Fruit fly (Drosophila melanogaster) whole organism, larva: ENCODE results near the gene CG13074.

Experiments
- noc ChIP-seq: fragments of 200-800 bp; sonication (Bioruptor generic); optimal IDR thresholded peaks from 3 replicates; lab custom pipeline; 2019; ENCODE audit warnings: missing biosample characterization, mild to moderate bottlenecking, missing genetic modification characterization, moderate library complexity

The CG13074 gene

DNA sequence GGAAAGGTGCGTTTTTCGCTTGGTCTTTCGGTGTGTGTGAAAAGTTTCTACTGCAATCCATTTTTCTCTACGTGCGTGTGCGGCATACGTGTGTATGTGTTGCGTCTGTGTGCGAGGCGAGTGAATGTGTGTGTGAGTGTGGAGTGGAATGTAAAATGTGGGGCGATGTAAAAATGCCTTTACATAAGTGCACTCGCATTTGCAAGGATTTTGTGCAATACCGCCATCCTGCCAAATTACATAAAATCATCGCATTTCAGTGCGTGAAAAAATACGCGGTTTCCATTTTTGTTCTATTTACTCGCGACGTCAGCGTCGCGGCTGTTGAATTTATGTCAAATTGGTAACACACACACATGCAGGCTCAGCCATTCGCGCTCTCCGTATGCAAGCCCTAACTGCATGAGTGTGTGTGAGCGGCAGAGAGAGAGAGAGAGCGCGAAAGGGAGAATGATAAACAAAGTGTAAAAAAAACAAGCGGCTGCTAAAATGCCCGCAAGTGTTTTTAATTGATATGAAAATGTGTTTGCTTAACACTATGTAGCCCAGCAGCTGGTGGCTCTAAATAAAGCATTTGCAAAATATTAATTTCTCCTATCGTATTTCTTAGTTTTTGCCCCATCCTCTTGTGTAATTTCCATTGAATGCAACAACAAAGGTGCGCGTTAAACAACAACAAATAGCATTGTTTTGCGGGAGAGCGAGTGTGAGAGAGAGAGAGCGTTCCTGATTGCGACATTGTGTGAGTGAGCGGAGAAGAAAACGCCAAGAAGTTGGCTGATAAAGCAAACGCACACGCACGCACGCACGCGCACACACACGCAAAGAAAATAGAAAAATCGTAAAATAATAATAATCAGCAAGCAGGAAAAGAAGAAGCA lies 44.9 kb downstream of the CG13074 start:
- TF ChIP-seq noc (tag; lab: Kevin White, UChicago): no peak

DNA sequence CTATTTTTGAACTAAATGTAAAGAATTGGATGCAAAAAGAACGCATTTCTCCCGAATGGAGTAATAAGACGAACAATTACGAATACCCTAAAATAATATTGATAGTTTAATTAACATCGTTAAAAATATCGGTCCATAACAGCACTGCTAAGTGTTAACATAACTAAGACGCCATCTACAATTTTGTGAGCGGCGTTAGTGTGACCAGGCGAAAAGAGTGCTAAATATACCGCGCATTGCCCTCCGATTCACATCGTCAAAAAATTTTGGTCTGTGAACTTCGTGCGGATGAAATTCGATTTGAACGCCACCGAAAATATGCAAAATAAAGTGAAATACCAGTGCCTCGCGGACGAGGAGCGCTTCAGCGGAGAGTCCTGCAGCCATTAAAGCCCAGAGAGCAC lies 45.6 kb downstream of the CG13074 start, which contains the start of gene Mbs:
Gene Mbs (plus strand): TSS at position 241 of the 404 bp plus-strand sequence.
- peak; percentile 37 for TF ChIP-seq noc (tag; lab: Kevin White, UChicago)

DNA sequence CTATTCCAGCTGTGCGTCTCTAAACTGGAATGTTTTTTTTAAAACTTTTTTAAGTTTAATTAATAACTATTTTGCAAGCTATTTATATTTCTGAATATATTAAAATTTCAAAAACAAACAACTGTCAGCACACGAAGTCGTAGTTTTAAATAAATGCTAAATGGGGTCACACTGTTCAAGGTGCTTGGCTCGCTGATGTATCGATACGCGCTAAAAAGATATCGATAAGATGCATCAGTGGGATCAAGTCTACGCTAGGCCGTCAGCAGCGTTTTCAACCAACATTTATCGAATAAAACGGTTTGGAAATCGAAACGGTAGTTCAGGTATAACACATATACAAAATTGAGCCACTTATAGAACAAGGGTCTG lies 46.4 kb downstream of the CG13074 start, which contains the start of gene Diap1:
Gene Diap1 (minus strand): TSS at position 148 of the 372 bp plus-strand sequence.
- TF ChIP-seq noc (tag; lab: Kevin White, UChicago): no peak

DNA sequence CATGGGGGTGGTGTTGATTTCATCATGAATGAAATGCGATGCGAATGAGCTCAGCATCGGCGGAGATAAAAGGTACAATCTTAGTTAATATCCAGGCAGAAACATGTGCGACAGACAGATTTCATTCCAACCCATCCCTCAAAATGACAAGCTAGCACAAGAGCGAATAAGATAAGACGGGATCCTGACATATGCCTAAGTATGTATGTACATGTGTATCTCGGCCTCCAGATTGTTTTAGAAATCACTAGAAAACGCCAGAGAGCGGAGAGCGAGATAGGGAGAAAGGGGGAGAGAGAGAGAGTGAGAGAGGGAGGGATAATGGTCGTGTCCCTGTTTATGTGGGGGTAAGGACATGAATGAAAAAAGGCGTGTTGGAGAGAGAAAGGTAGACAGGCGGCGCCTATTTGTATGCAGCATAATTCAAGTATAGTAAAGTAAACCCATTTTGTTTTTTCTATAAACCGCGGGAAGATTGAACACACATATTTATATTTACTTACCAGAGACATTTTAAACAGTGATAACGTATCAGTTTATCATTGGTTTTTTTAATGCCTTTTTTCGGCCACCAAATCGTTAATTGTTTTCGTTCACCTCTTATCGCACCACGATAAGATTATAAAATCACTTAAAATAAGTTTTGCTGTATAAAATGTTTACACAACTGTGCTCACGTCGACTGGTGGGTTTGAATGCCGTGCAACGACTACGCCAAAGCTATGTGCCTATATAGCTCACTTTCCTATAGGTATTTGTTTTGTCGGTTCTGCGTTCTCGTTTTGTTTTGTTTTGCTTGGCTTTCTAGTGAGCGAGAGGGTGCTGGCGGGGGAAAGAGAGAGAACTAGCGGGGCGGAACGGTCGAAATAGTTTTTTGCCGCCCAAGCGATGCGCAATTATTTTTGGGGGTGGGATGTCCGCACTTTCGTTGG lies 47.1 kb downstream of the CG13074 start:
- TF ChIP-seq noc (tag; lab: Kevin White, UChicago): peak; percentile 63

DNA sequence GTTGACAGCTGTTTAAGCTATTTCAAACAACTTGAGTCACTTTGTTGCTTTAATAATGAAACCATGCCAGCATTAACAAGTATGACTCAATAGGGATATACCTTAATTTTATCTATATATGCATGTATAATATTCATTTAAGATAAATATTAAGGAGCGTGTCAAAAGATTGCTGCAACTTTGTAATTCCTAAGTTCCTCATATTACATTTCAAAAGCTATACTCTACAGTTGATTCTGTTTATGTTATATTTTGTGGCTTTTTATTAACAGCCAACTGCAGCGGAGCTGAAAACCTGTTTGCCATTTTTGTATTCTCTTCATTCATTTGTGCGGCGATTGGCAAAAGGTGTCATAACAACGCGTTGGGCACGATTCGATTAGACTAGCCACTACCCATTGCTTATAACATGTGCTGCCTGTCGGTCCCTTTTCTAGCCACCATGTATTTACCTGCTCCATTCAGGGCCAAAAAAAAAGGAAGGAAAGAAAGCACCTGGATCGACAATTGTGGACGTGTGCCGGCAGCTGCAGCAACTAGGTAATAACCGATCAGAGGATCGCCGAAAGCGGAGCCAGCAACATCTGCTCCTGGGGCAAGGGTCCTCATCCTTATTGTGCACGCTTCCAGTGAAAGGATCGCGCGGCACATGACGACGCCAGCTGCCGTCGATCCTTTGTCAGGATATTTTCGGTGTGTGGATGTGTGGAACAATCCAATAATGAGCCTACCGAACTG lies 48.4 kb downstream of the CG13074 start:
- no peak for TF ChIP-seq noc (tag; lab: Kevin White, UChicago)

DNA sequence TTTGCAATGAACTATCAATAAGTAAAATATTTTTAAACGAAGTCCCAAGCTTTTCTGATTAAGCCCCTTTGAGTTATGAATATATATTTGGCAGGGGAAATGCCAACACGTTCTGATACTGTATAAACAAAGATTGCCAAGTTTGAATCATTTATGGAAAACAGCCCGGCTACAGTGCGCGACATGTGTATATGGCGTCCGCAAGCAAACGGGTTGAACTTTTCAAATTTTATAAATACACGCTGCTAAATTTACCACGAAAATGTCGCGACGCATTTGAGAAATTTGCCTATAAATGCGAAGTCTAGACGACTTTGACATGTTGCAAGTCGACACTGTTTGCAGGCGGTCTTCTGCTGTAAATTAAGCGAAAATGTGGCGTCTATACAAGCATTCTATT lies 49.2 kb downstream of the CG13074 start:
- peak; percentile 63 for TF ChIP-seq noc (tag; lab: Kevin White, UChicago)

DNA sequence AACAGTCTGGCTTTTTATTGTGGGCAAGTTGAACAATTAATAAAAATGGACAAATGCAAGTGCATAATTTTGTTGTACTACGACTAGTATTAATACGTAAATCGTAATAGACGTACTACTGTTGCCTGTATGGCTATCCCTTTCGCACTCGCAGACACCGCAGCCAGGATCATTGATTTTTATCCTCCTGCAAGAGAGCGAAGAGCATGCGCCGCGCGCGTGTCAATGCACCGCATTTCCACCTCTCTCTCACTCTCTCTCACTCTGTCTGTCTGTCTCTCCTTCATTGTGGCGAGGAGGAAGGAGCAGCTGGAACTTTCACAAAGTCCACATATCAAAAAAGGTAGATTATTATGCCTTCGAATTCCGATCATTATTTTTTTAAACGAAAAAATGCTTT lies 50.2 kb downstream of the CG13074 start:
- TF ChIP-seq noc (tag; lab: Kevin White, UChicago): no peak

DNA sequence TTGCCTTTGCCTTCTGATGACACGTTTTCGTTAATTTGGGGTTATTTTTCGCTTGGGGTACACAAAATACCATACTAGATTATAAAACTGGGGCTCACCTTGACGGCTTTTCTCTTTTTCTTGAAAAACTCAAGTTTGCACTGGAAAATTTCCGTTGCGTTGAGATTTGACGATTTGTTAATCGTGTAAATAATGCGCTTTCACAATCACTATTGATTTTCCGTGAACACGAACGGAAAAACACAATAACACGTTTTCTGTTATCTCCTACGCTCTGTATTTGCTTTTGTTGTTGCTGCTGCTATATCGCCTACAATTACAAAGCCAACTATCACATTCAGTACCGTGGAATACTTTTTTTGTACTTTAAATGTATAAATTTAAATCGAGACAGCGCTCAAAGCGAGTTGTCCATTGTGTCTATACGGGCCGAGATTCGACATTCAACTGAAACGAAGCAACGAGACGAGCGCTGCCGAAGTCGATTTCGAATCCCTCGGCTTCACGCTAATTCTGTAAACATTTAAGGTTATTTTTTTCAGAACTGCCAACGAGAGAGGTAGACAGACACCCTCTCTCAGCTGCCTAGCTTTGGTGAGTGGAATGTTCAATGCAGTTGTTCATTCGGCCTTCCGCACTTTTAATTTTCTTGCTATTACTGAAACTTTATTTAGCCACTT lies 50.8 kb downstream of the CG13074 start:
- peak; percentile 68 for TF ChIP-seq noc (tag; lab: Kevin White, UChicago)

DNA sequence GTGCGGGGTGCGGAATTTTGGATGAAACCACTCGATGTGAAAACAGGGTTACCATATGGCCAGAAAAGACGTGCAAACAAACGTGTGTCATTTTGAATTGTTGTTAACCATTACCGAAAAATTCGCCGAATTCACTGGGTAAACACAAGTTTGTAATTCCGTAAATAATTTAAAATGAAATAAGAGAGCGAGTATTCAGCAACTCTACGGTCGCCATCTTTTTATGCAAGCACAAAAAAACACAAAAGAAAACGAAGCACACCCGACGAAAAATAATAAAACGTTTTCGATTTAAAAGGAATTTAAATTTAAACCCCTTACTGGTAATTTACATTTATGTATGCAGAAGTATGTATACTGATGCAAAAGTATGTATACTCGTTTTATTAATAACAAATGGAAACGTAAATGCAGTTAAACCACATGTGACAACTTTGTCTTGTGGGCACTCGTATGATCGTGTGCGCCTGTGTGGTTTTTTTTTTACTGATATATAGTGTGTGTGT lies 51.4 kb downstream of the CG13074 start:
- peak; percentile 97 for TF ChIP-seq noc (tag; lab: Kevin White, UChicago)
